Fruit fly (Drosophila melanogaster): ENCODE results near the gene Tspo.

Gene Tspo

dm6 chr2L:522752-523151 lies 36.7 kb upstream of the Tspo start (continued):
- no peak for TF ChIP-seq hbn (GFP tag; IDR thresholded peaks at IDR 0.05; ENCODE audit: partially characterized antibody)
- no peak for TF ChIP-seq YL-1 (GFP tag; optimal IDR thresholded peaks at IDR 0.05)
- TF ChIP-seq CG10209 (GFP tag; optimal IDR thresholded peaks at IDR 0.05): peak; percentile 62
- TF ChIP-seq cad (GFP tag; optimal IDR thresholded peaks at IDR 0.05): no peak
- TF ChIP-seq Stat92E (GFP tag; optimal IDR thresholded peaks at IDR 0.05): no peak
- no peak for TF ChIP-seq lov (optimal IDR thresholded peaks at IDR 0.05)
- no peak for TF ChIP-seq lov (GFP tag; IDR thresholded peaks at IDR 0.05)
- TF ChIP-seq CG17802 (tag; optimal IDR thresholded peaks at IDR 0.05): peak; percentile 13
- TF ChIP-seq CG2889 (GFP tag; IDR thresholded peaks at IDR 0.05): no peak
- TF ChIP-seq hkb (optimal IDR thresholded peaks at IDR 0.05): no peak
- TF ChIP-seq hkb (GFP tag; IDR thresholded peaks at IDR 0.05): peak; percentile 56
- TF ChIP-seq CG12155 (GFP tag; optimal IDR thresholded peaks at IDR 0.05): no peak
- no peak for TF ChIP-seq B-H2 (GFP tag; optimal IDR thresholded peaks at IDR 0.05)
- no peak for TF ChIP-seq TFAM (GFP tag; optimal IDR thresholded peaks at IDR 0.05)
- TF ChIP-seq ewg (GFP tag; optimal IDR thresholded peaks at IDR 0.05): no peak
- TF ChIP-seq Meics (GFP tag; optimal IDR thresholded peaks at IDR 0.05): no peak
- TF ChIP-seq dimm (GFP tag; IDR thresholded peaks at IDR 0.05): no peak
- no peak for TF ChIP-seq sima (GFP tag; optimal IDR thresholded peaks at IDR 0.05)
- no peak for TF ChIP-seq sna (GFP tag; IDR thresholded peaks at IDR 0.05; ENCODE audit: partially characterized antibody)
- TF ChIP-seq z (GFP tag; IDR thresholded peaks at IDR 0.05): 0 out of 3 replicates have a peak, but pooled peaks have one; percentile 38
- no peak for TF ChIP-seq CG3163 (GFP tag; optimal IDR thresholded peaks at IDR 0.05)
- TF ChIP-seq ci (GFP tag; IDR thresholded peaks at IDR 0.05): peak; percentile 59; the same call in 2 of the 3 replicates
- peak; percentile 32 for TF ChIP-seq crc (GFP tag; optimal IDR thresholded peaks at IDR 0.05)
- peak; percentile 1 for TF ChIP-seq CG30431 (GFP tag; optimal IDR thresholded peaks at IDR 0.05)
- TF ChIP-seq emc (GFP tag; optimal IDR thresholded peaks at IDR 0.05): no peak
- TF ChIP-seq ash1 (GFP tag; optimal IDR thresholded peaks at IDR 0.05): no peak
- no peak for TF ChIP-seq inv (GFP tag; IDR thresholded peaks at IDR 0.05; ENCODE audit: partially characterized antibody)
- no peak for TF ChIP-seq D19B (GFP tag; optimal IDR thresholded peaks at IDR 0.05)
- peak; percentile 53 for TF ChIP-seq CoRest (tag; optimal IDR thresholded peaks at IDR 0.05)
- no peak for TF ChIP-seq wdn (GFP tag; IDR thresholded peaks at IDR 0.05)
- no peak for TF ChIP-seq CG6683 (GFP tag; optimal IDR thresholded peaks at IDR 0.05)
- no peak for TF ChIP-seq CG1233 (GFP tag; optimal IDR thresholded peaks at IDR 0.05)
- TF ChIP-seq CG18764 (GFP tag; optimal IDR thresholded peaks at IDR 0.05): peak; percentile 38
- no peak for TF ChIP-seq CG4854 (GFP tag; optimal IDR thresholded peaks at IDR 0.05)
- TF ChIP-seq chn (GFP tag; optimal IDR thresholded peaks at IDR 0.05): no peak
- TF ChIP-seq CG4328 (GFP tag; optimal IDR thresholded peaks at IDR 0.05): no peak
- no peak for TF ChIP-seq Optix (GFP tag; IDR thresholded peaks at IDR 0.05)
- TF ChIP-seq CG2202 (tag; optimal IDR thresholded peaks at IDR 0.05): peak; percentile 18
- TF ChIP-seq CG7556 (GFP tag; optimal IDR thresholded peaks at IDR 0.05): peak; percentile 27
- no peak for TF ChIP-seq CG42726 (GFP tag; IDR thresholded peaks at IDR 0.05; ENCODE audit: partially characterized antibody)
- TF ChIP-seq lola (GFP tag; optimal IDR thresholded peaks at IDR 0.05): peak in 1 of 3 experiments; percentile 66
- TF ChIP-seq eve (GFP tag; optimal IDR thresholded peaks at IDR 0.05): no peak
- TF ChIP-seq dmrt99B (tag; optimal IDR thresholded peaks at IDR 0.05): peak; percentile 70
- no peak for TF ChIP-seq Doc3 (GFP tag; IDR thresholded peaks at IDR 0.05; ENCODE audit: partially characterized antibody)
- TF ChIP-seq crol (GFP tag; IDR thresholded peaks at IDR 0.05): no peak
- TF ChIP-seq CkIIα-i1 (GFP tag; IDR thresholded peaks at IDR 0.05): no peak
- TF ChIP-seq CG15601 (tag; optimal IDR thresholded peaks at IDR 0.05): peak; percentile 48
- no peak for TF ChIP-seq nom (GFP tag; optimal IDR thresholded peaks at IDR 0.05)
- peak; percentile 31 for TF ChIP-seq CG18476 (GFP tag; optimal IDR thresholded peaks at IDR 0.05)
- peak; percentile 16; the same call in 1 of the 2 replicates for TF ChIP-seq CG14667 (GFP tag; IDR thresholded peaks at IDR 0.05)
- no peak for TF ChIP-seq p53 (GFP tag; optimal IDR thresholded peaks at IDR 0.05)
